In genomic region chr3L:6496053-6496921, dm6 we compare ENCODE assay signal across 6 fruit fly cellular contexts.
TF ChIP-seq lines count a peak whose summit lies in the region.

No protein-coding gene starts in this region.

- TF ChIP-seq CTCF in whole organism, embryonic (GFP tag; optimal IDR thresholded peaks at IDR 0.05; lab: Kevin White, UChicago), result no peak

TF ChIP-seq in whole organism, 6 proteins besides CTCF, POLR2A, EP300 and RAD21:
- TF ChIP-seq usp (GFP tag; optimal IDR thresholded peaks at IDR 0.05; lab: Kevin White, UChicago), result no peak
- no peak for TF ChIP-seq CG8478 (optimal IDR thresholded peaks at IDR 0.05; lab: Kevin White, UChicago)
- no peak for TF ChIP-seq pan (optimal IDR thresholded peaks at IDR 0.05; lab: Kevin White, UChicago)
- TF ChIP-seq Dll (optimal IDR thresholded peaks at IDR 0.05; lab: Kevin White, UChicago), result no peak
- peak; percentile 77 for TF ChIP-seq psq (optimal IDR thresholded peaks at IDR 0.05; lab: Kevin White, UChicago)
- TF ChIP-seq EcR (GFP tag; optimal IDR thresholded peaks at IDR 0.05; lab: Kevin White, UChicago), result no peak

TF ChIP-seq in whole organism, adult, 20 proteins besides CTCF, POLR2A, EP300 and RAD21:
- TF ChIP-seq Mnt (GFP tag; optimal IDR thresholded peaks at IDR 0.05; lab: Kevin White, UChicago) (peak; percentile 69), kay (GFP tag; lab: Kevin White, UChicago; ENCODE audit: borderline replicate concordance) (peak; percentile 12), CG7045 (GFP tag; optimal IDR thresholded peaks at IDR 0.05; lab: Kevin White, UChicago) (no peak), cic (GFP tag; optimal IDR thresholded peaks at IDR 0.05; lab: Kevin White, UChicago) (peak; percentile 69), CG5204 (GFP tag; optimal IDR thresholded peaks at IDR 0.05; lab: Kevin White, UChicago) (no peak)

TF ChIP-seq in whole organism, embryonic, 481 proteins besides CTCF, POLR2A, EP300 and RAD21 (continues in another document):
- TF ChIP-seq scrt (GFP tag; optimal IDR thresholded peaks at IDR 0.05; lab: Kevin White, UChicago) (peak; percentile 51), CHES-1-like (GFP tag; optimal IDR thresholded peaks at IDR 0.05; lab: Kevin White, UChicago) (peak; percentile 7), z (GFP tag; IDR thresholded peaks at IDR 0.05; lab: Robert Waterston, UW) (peak; percentile 52; the same call in 2 of the 3 replicates), Med (GFP tag; lab: Kevin White, UChicago) (peak; percentile 62), CG13775 (GFP tag; optimal IDR thresholded peaks at IDR 0.05; lab: Kevin White, UChicago) (no peak), sd (tag; optimal IDR thresholded peaks at IDR 0.05; lab: Kevin White, UChicago) (peak; percentile 81), CG2199 (GFP tag; IDR thresholded peaks at IDR 0.05; lab: Robert Waterston, UW) (no peak), Vsx1 (GFP tag; optimal IDR thresholded peaks at IDR 0.05; lab: Kevin White, UChicago) (no peak), ato (GFP tag; IDR thresholded peaks at IDR 0.05; lab: Robert Waterston, UW; ENCODE audit: partially characterized antibody) (no peak), MBD-R2 (GFP tag; IDR thresholded peaks at IDR 0.05; lab: Robert Waterston, UW) (no peak), CG8924 (tag; optimal IDR thresholded peaks at IDR 0.05; lab: Kevin White, UChicago) (no peak), sens-2 (GFP tag; IDR thresholded peaks at IDR 0.05; lab: Robert Waterston, UW) (no peak), nerfin-1 (tag; optimal IDR thresholded peaks at IDR 0.05; lab: Kevin White, UChicago) (peak; percentile 71), pros (GFP tag; optimal IDR thresholded peaks at IDR 0.05; lab: Kevin White, UChicago) (no peak), ci (GFP tag; IDR thresholded peaks at IDR 0.05; lab: Robert Waterston, UW) (peak; percentile 38; the same call in 1 of the 3 replicates), NFAT (GFP tag; IDR thresholded peaks at IDR 0.05; lab: Robert Waterston, UW) (peak; percentile 32; the same call in 1 of the 2 replicates), lov (optimal IDR thresholded peaks at IDR 0.05; lab: Kevin White, UChicago) (no peak), lov (GFP tag; IDR thresholded peaks at IDR 0.05; lab: Robert Waterston, UW) (0 out of 3 replicates have a peak, but pooled peaks have one; percentile 25), CG10543 (GFP tag; optimal IDR thresholded peaks at IDR 0.05; lab: Kevin White, UChicago) (peak; percentile 1), HmgZ (tag; optimal IDR thresholded peaks at IDR 0.05; lab: Kevin White, UChicago) (no peak)

TF ChIP-seq in whole organism, prepupa, 60 proteins besides CTCF, POLR2A, EP300 and RAD21:
- peak; percentile 13 for TF ChIP-seq Lpt (GFP tag; optimal IDR thresholded peaks at IDR 0.05; lab: Kevin White, UChicago)
- TF ChIP-seq Eip93F (GFP tag; optimal IDR thresholded peaks at IDR 0.05; lab: Kevin White, UChicago), result no peak
- no peak for TF ChIP-seq cyc (GFP tag; optimal IDR thresholded peaks at IDR 0.05; lab: Kevin White, UChicago)
- peak; percentile 36 for TF ChIP-seq CG6854 (GFP tag; optimal IDR thresholded peaks at IDR 0.05; lab: Kevin White, UChicago)
- peak in 1 of 2 experiments; percentile 19 for TF ChIP-seq ss (GFP tag; optimal IDR thresholded peaks at IDR 0.05; lab: Kevin White, UChicago)
- TF ChIP-seq CG8632 (GFP tag; optimal IDR thresholded peaks at IDR 0.05; lab: Kevin White, UChicago), result no peak
- TF ChIP-seq CG6163 (GFP tag; IDR thresholded peaks at IDR 0.05; lab: Robert Waterston, UW), result peak; percentile 43; the same call in 1 of the 3 replicates
- TF ChIP-seq Eip78C (GFP tag; lab: Kevin White, UChicago), result peak; percentile 32
- TF ChIP-seq vri (GFP tag; optimal IDR thresholded peaks at IDR 0.05; lab: Kevin White, UChicago), result peak; percentile 57
- no peak for TF ChIP-seq achi (GFP tag; optimal IDR thresholded peaks at IDR 0.05; lab: Kevin White, UChicago)
- no peak for TF ChIP-seq CG11762 (GFP tag; optimal IDR thresholded peaks at IDR 0.05; lab: Kevin White, UChicago; ENCODE audit: insufficient read depth)
- peak; percentile 7 for TF ChIP-seq CG16779 (tag; optimal IDR thresholded peaks at IDR 0.05; lab: Kevin White, UChicago)
- TF ChIP-seq CG3919 (GFP tag; optimal IDR thresholded peaks at IDR 0.05; lab: Kevin White, UChicago), result no peak
- TF ChIP-seq CG6792 (GFP tag; optimal IDR thresholded peaks at IDR 0.05; lab: Kevin White, UChicago), result no peak
- TF ChIP-seq topi (GFP tag; optimal IDR thresholded peaks at IDR 0.05; lab: Kevin White, UChicago), result no peak
- TF ChIP-seq svp (GFP tag; lab: Kevin White, UChicago), result peak; percentile 68
- TF ChIP-seq esn (GFP tag; optimal IDR thresholded peaks at IDR 0.05; lab: Kevin White, UChicago), result no peak

TF ChIP-seq in whole organism, pupa, 21 proteins besides CTCF, POLR2A, EP300 and RAD21:
- TF ChIP-seq CG32121 (GFP tag; IDR thresholded peaks at IDR 0.05; lab: Robert Waterston, UW) (peak; percentile 50), EcR (GFP tag; optimal IDR thresholded peaks at IDR 0.05; lab: Kevin White, UChicago) (peak; percentile 78), fd96Ca (GFP tag; IDR thresholded peaks at IDR 0.05; lab: Robert Waterston, UW) (peak; percentile 35; the same call in 1 of the 3 replicates), Pif1A (GFP tag; optimal IDR thresholded peaks at IDR 0.05; lab: Kevin White, UChicago) (no peak), Ets98B (GFP tag; IDR thresholded peaks at IDR 0.05; lab: Robert Waterston, UW) (peak; percentile 26; the same call in 1 of the 2 replicates), gl (tag; optimal IDR thresholded peaks at IDR 0.05; lab: Kevin White, UChicago) (no peak), CG13204 (GFP tag; optimal IDR thresholded peaks at IDR 0.05; lab: Kevin White, UChicago) (peak; percentile 73)

TF ChIP-seq in whole organism, wandering third instar larva, 38 proteins besides CTCF, POLR2A, EP300 and RAD21:
- TF ChIP-seq Hr83 (GFP tag; optimal IDR thresholded peaks at IDR 0.05; lab: Kevin White, UChicago; ENCODE audit: poor library complexity, severe bottlenecking) (peak; percentile 24), Jra (GFP tag; optimal IDR thresholded peaks at IDR 0.05; lab: Kevin White, UChicago) (peak; percentile 8), N (GFP tag; optimal IDR thresholded peaks at IDR 0.05; lab: Kevin White, UChicago) (peak; percentile 28), GATAd (GFP tag; optimal IDR thresholded peaks at IDR 0.05; lab: Kevin White, UChicago) (no peak), CG32264 (GFP tag; optimal IDR thresholded peaks at IDR 0.05; lab: Kevin White, UChicago) (no peak), dsf (GFP tag; optimal IDR thresholded peaks at IDR 0.05; lab: Kevin White, UChicago; ENCODE audit: borderline replicate concordance) (no peak), psq (GFP tag; optimal IDR thresholded peaks at IDR 0.05; lab: Kevin White, UChicago) (peak; percentile 90), Mio (GFP tag; optimal IDR thresholded peaks at IDR 0.05; lab: Kevin White, UChicago) (no peak)
